Fruit fly (Drosophila melanogaster) whole organism, embryonic: ENCODE measurements around the gene CG5790.
A peak's percentile ranks its signal among the peaks of the same experiment; 100 is the strongest.

Experiments
- Adf1 ChIP-seq: fragments of 200-800 bp; sonication (Bioruptor generic); IDR thresholded peaks from 2 replicates; pipeline ENCODE4 v1.3.6; 2022; ENCODE audit warnings: missing biosample characterization, missing genetic modification characterization
- Antp ChIP-seq: fragments of 200-800 bp; sonication (Bioruptor generic); optimal IDR thresholded peaks from 3 replicates; lab custom pipeline; 2016; ENCODE audit warnings: missing biosample characterization, missing genetic modification characterization
- Atf-2 ChIP-seq: fragments of 200-800 bp; sonication (Bioruptor generic); optimal IDR thresholded peaks from 2 replicates; lab custom pipeline; 2016; ENCODE audit warnings: missing biosample characterization, missing genetic modification characterization
- Bgb ChIP-seq: fragments of 200-800 bp; sonication (Bioruptor generic); IDR thresholded peaks from 2 replicates; pipeline ENCODE4 v1.3.6; 2022; ENCODE audit warnings: missing biosample characterization, missing genetic modification characterization; ENCODE audit not compliant: partially characterized antibody
- CG10321 ChIP-seq: fragments of 200-800 bp; sonication (Bioruptor generic); IDR thresholded peaks from 2 replicates; pipeline ENCODE4 v1.3.6; 2022; ENCODE audit warnings: missing biosample characterization, missing genetic modification characterization
- CG10366 ChIP-seq: fragments of 200-800 bp; sonication (Bioruptor generic); IDR thresholded peaks from 2 replicates; pipeline ENCODE4 v1.3.6; 2022; ENCODE audit warnings: missing biosample characterization, missing genetic modification characterization
- CG11456 ChIP-seq: fragments of 200-800 bp; sonication (Bioruptor generic); IDR thresholded peaks from 3 replicates; pipeline ENCODE4 v1.3.6; 2022; ENCODE audit warnings: missing biosample characterization, missing genetic modification characterization
- CG12155 ChIP-seq: fragments of 200-800 bp; sonication (Bioruptor generic); optimal IDR thresholded peaks from 3 replicates; lab custom pipeline; 2016; ENCODE audit warnings: missing biosample characterization, missing genetic modification characterization
- CG12299 ChIP-seq: fragments of 200-800 bp; sonication (Bioruptor generic); optimal IDR thresholded peaks from 2 replicates; lab custom pipeline; 2018; ENCODE audit warnings: missing biosample characterization, mild to moderate bottlenecking, missing genetic modification characterization
- CG13894 ChIP-seq: fragments of 200-800 bp; sonication (Bioruptor generic); optimal IDR thresholded peaks from 3 replicates; lab custom pipeline; 2018; ENCODE audit warnings: missing biosample characterization, mild to moderate bottlenecking, missing genetic modification characterization, moderate library complexity
- CG15514 ChIP-seq: fragments of 200-800 bp; sonication (Bioruptor generic); optimal IDR thresholded peaks from 3 replicates; lab custom pipeline; 2017; ENCODE audit warnings: missing biosample characterization, missing genetic modification characterization, mild to moderate bottlenecking, moderate library complexity, missing genetic modification reagents
- CG16779 ChIP-seq: fragments of 200-800 bp; sonication (Bioruptor generic); IDR thresholded peaks from 2 replicates; pipeline ENCODE4 v1.3.6; 2022; ENCODE audit warnings: missing biosample characterization, missing genetic modification characterization
- CG17612 ChIP-seq: fragments of 200-800 bp; sonication (Bioruptor generic); IDR thresholded peaks from 2 replicates; pipeline ENCODE4 v1.3.6; 2022; ENCODE audit warnings: missing biosample characterization, missing genetic modification characterization
- CG17802 ChIP-seq: fragments of 200-800 bp; sonication (Bioruptor generic); optimal IDR thresholded peaks from 2 replicates; lab custom pipeline; 2018; ENCODE audit warnings: missing biosample characterization, mild to moderate bottlenecking, missing genetic modification characterization, moderate library complexity
- CG18262 ChIP-seq: fragments of 200-800 bp; optimal IDR thresholded peaks from 3 replicates; lab custom pipeline; 2019; ENCODE audit warnings: missing biosample characterization, mild to moderate bottlenecking, missing genetic modification characterization, moderate library complexity
- CG18476 ChIP-seq: fragments of 200-800 bp; sonication (Bioruptor generic); optimal IDR thresholded peaks from 2 replicates; lab custom pipeline; 2016; ENCODE audit warnings: missing biosample characterization, mild to moderate bottlenecking, missing genetic modification characterization
- CG18599 ChIP-seq: fragments of 200-800 bp; sonication (Bioruptor generic); optimal IDR thresholded peaks from 3 replicates; lab custom pipeline; 2017; ENCODE audit warnings: missing biosample characterization, missing genetic modification characterization, mild to moderate bottlenecking, moderate library complexity, missing genetic modification reagents
- CG3163 ChIP-seq: fragments of 200-800 bp; sonication (Bioruptor generic); optimal IDR thresholded peaks from 3 replicates; lab custom pipeline; 2016; ENCODE audit warnings: missing biosample characterization, missing genetic modification characterization
- CG5180 ChIP-seq: fragments of 200-800 bp; sonication (Bioruptor generic); optimal IDR thresholded peaks from 3 replicates; lab custom pipeline; 2017; ENCODE audit warnings: missing biosample characterization, missing genetic modification characterization, mild to moderate bottlenecking, moderate library complexity, missing genetic modification reagents
- CG8359 ChIP-seq: fragments of 200-800 bp; sonication (Bioruptor generic); optimal IDR thresholded peaks from 2 replicates; lab custom pipeline; 2017; ENCODE audit warnings: missing biosample characterization, mild to moderate bottlenecking, missing genetic modification characterization, borderline replicate concordance
- D ChIP-seq, 2 experiments: fragments of 200-800 bp in 1 of 2; fragments of >200 bp in 1 of 2; sonication (Bioruptor generic) in 1 of 2; optimal IDR thresholded peaks; 2 replicates in 1 of 2; 3 replicates in 1 of 2; lab custom pipeline; 2017; ENCODE audit warnings: mild to moderate bottlenecking in 1 of 2, missing biosample characterization in 1 of 2, missing genetic modification characterization in 1 of 2, missing genetic modification reagents in 1 of 2
- Deaf1 ChIP-seq: fragments of 200-800 bp; optimal IDR thresholded peaks from 3 replicates; lab custom pipeline; 2019; ENCODE audit warnings: missing biosample characterization, mild to moderate bottlenecking, missing genetic modification characterization, moderate library complexity
- Dfd ChIP-seq, 2 experiments: fragments of >200 bp; optimal IDR thresholded peaks; 2 replicates each; lab custom pipeline; 2017; ENCODE audit warnings: missing biosample characterization in 2 of 2, missing genetic modification characterization in 2 of 2
- Ets65A ChIP-seq: fragments of 200-800 bp; sonication (Bioruptor generic); peaks from one replicate; lab custom pipeline; 2016; ENCODE audit warnings: missing biosample characterization, missing genetic modification characterization
- HLH3B ChIP-seq: fragments of 200-800 bp; sonication (Bioruptor generic); IDR thresholded peaks from 2 replicates; pipeline ENCODE4 v1.3.6; 2022; ENCODE audit warnings: missing biosample characterization, missing genetic modification characterization
- Hand ChIP-seq: fragments of 200-800 bp; sonication (Bioruptor generic); optimal IDR thresholded peaks from 2 replicates; lab custom pipeline; 2017; ENCODE audit warnings: mild to moderate bottlenecking, missing biosample characterization, missing genetic modification reagents, missing genetic modification characterization
- Hr39 ChIP-seq: fragments of >200 bp; optimal IDR thresholded peaks from 2 replicates; lab custom pipeline; 2017
- Jarid2 ChIP-seq: fragments of 200-800 bp; sonication (Bioruptor generic); optimal IDR thresholded peaks from 3 replicates; lab custom pipeline; 2017; ENCODE audit warnings: mild to moderate bottlenecking, missing biosample characterization, missing genetic modification reagents, missing genetic modification characterization
- NC2α ChIP-seq: fragments of 200-800 bp; sonication (Bioruptor generic); optimal IDR thresholded peaks from 2 replicates; lab custom pipeline; 2016; ENCODE audit warnings: missing biosample characterization, missing genetic modification characterization
- Optix ChIP-seq: fragments of 200-800 bp; sonication (Bioruptor generic); IDR thresholded peaks from 3 replicates; pipeline ENCODE4 v1.3.6; 2022; ENCODE audit warnings: missing biosample characterization, missing genetic modification characterization
- Sox102F ChIP-seq: fragments of 200-800 bp; sonication (Bioruptor generic); optimal IDR thresholded peaks from 2 replicates; lab custom pipeline; 2018; ENCODE audit warnings: missing biosample characterization, mild to moderate bottlenecking, missing genetic modification characterization, moderate library complexity
- Tbp ChIP-seq: fragments of >200 bp; optimal IDR thresholded peaks from 2 replicates; lab custom pipeline; 2018; ENCODE audit warnings: missing biosample characterization, missing genetic modification characterization
- Trl ChIP-seq, 3 experiments: fragments of >200 bp in 2 of 3; fragments of 200-800 bp in 1 of 3; sonication (Bioruptor generic) in 1 of 3; optimal IDR thresholded peaks; 2 replicates in 1 of 3; 3 replicates in 2 of 3; lab custom pipeline; 2016 to 2017; ENCODE audit warnings: missing biosample characterization in 1 of 3, missing genetic modification characterization in 1 of 3
- abd-A ChIP-seq: fragments of 200-800 bp; sonication (Bioruptor generic); optimal IDR thresholded peaks from 3 replicates; lab custom pipeline; 2019; ENCODE audit warnings: missing biosample characterization, mild to moderate bottlenecking, missing genetic modification characterization, moderate library complexity
- aop ChIP-seq: fragments of 200-800 bp; sonication (Bioruptor generic); IDR thresholded peaks from 2 replicates; pipeline ENCODE4 v1.3.6; 2022; ENCODE audit warnings: missing biosample characterization, missing genetic modification characterization
- ara ChIP-seq: fragments of 200-800 bp; sonication (Bioruptor generic); IDR thresholded peaks from 2 replicates; pipeline ENCODE4 v1.3.6; 2022; ENCODE audit warnings: missing biosample characterization, missing genetic modification characterization
- corto ChIP-seq: fragments of 200-800 bp; sonication (Bioruptor generic); optimal IDR thresholded peaks from 2 replicates; lab custom pipeline; 2016; ENCODE audit warnings: missing biosample characterization, mild to moderate bottlenecking, missing genetic modification characterization, moderate library complexity
- dysf ChIP-seq: fragments of 200-800 bp; sonication (Bioruptor generic); IDR thresholded peaks from 3 replicates; pipeline ENCODE4 v1.3.6; 2022; ENCODE audit warnings: missing biosample characterization, missing genetic modification characterization
- nerfin-1 ChIP-seq: fragments of 200-800 bp; sonication (Bioruptor generic); optimal IDR thresholded peaks from 3 replicates; lab custom pipeline; 2019; ENCODE audit warnings: missing biosample characterization, mild to moderate bottlenecking, missing genetic modification characterization, moderate library complexity
- sd ChIP-seq: fragments of 200-800 bp; sonication (Bioruptor generic); optimal IDR thresholded peaks from 3 replicates; lab custom pipeline; 2018; ENCODE audit warnings: missing biosample characterization, mild to moderate bottlenecking, missing genetic modification characterization, moderate library complexity
- sob ChIP-seq: fragments of 200-800 bp; sonication (Bioruptor generic); IDR thresholded peaks from 2 replicates; pipeline ENCODE4 v1.3.6; 2022; ENCODE audit warnings: missing biosample characterization, missing genetic modification characterization
- tio ChIP-seq: fragments of 200-800 bp; sonication (Bioruptor generic); optimal IDR thresholded peaks from 2 replicates; lab custom pipeline; 2017; ENCODE audit warnings: missing biosample characterization, missing genetic modification characterization, inconsistent platforms

CG5790 gene

dm6 chr2L:18267815-18268214 lies 26.8 kb upstream of the CG5790 start (continued):
- no peak for TF ChIP-seq Tbp
- TF ChIP-seq HLH3B (GFP tag; lab: Robert Waterston, UW) = 0 out of 2 replicates have a peak, but pooled peaks have one; percentile 10
- no peak for TF ChIP-seq CG12155 (GFP tag; lab: Kevin White, UChicago)
- TF ChIP-seq sob (GFP tag; lab: Robert Waterston, UW) = peak; percentile 54
- TF ChIP-seq CG17802 (tag; lab: Kevin White, UChicago) = no peak
- TF ChIP-seq Antp = no peak
- no peak for TF ChIP-seq CG10366 (GFP tag; lab: Robert Waterston, UW)
- TF ChIP-seq dysf (GFP tag; lab: Robert Waterston, UW) = peak; percentile 62
- no peak for TF ChIP-seq CG11456 (GFP tag; lab: Robert Waterston, UW)
- no peak for TF ChIP-seq CG18262
- TF ChIP-seq CG18476 (GFP tag; lab: Kevin White, UChicago) = no peak
- no peak for TF ChIP-seq CG12299 (tag; lab: Kevin White, UChicago)
- TF ChIP-seq corto (GFP tag; lab: Kevin White, UChicago) = no peak
- no peak for TF ChIP-seq CG16779 (GFP tag; lab: Robert Waterston, UW)
- TF ChIP-seq Hand (GFP tag; lab: Kevin White, UChicago) = peak; percentile 45
- no peak for TF ChIP-seq Dfd (GFP tag; optimal IDR thresholded peaks at IDR 0.05; lab: Kevin White, UChicago)
- no peak for TF ChIP-seq D (optimal IDR thresholded peaks at IDR 0.05; lab: Kevin White, UChicago)
- no peak for TF ChIP-seq D (GFP tag; optimal IDR thresholded peaks at IDR 0.05; lab: Kevin White, UChicago)
- TF ChIP-seq Hr39 = no peak
- TF ChIP-seq CG17612 (GFP tag; lab: Robert Waterston, UW) = no peak
- TF ChIP-seq Optix (GFP tag; lab: Robert Waterston, UW) = no peak
- no peak for TF ChIP-seq sd (tag; lab: Kevin White, UChicago)
- TF ChIP-seq NC2α = no peak
- TF ChIP-seq tio (GFP tag; lab: Kevin White, UChicago) = no peak
- peak; percentile 10 for TF ChIP-seq Sox102F (GFP tag; lab: Kevin White, UChicago)
- TF ChIP-seq CG8359 (GFP tag; lab: Kevin White, UChicago) = no peak
- TF ChIP-seq ara = no peak
- no peak for TF ChIP-seq nerfin-1 (tag; lab: Kevin White, UChicago)
- no peak for TF ChIP-seq CG10321
- TF ChIP-seq, all 482 proteins: peak for 44

dm6 chr2L:18275663-18276062 lies 19.0 kb upstream of the CG5790 start, which contains the start of gene CG42750:
TSS of gene CG42750 (minus strand) at chr2L:18275770.
- TF ChIP-seq Deaf1 (tag; lab: Kevin White, UChicago) (peak; percentile 91), dysf (GFP tag; lab: Robert Waterston, UW) (0 out of 3 replicates have a peak, but pooled peaks have one; percentile 14), CG13894 (tag; lab: Kevin White, UChicago) (peak; percentile 73), Bgb (GFP tag; lab: Robert Waterston, UW) (peak; percentile 22; the same call in 1 of the 2 replicates), Jarid2 (GFP tag; lab: Kevin White, UChicago) (peak; percentile 32), CG3163 (GFP tag; lab: Kevin White, UChicago) (peak; percentile 49), Atf-2 (GFP tag; lab: Kevin White, UChicago) (no peak), aop (GFP tag; lab: Robert Waterston, UW) (no peak), abd-A (tag; lab: Kevin White, UChicago) (peak; percentile 37), CG5180 (peak; percentile 34), Ets65A (GFP tag; lab: Kevin White, UChicago) (peak; percentile 77), Trl (optimal IDR thresholded peaks at IDR 0.05; lab: Kevin White, UChicago) (peak; percentile 27 to 50), Trl (GFP tag; optimal IDR thresholded peaks at IDR 0.05; lab: Kevin White, UChicago) (no peak), Adf1 (GFP tag; lab: Robert Waterston, UW) (0 out of 2 replicates have a peak, but pooled peaks have one; percentile 11), CG18599 (GFP tag; lab: Kevin White, UChicago) (peak; percentile 21), Optix (GFP tag; lab: Robert Waterston, UW) (no peak), CG15514 (no peak)
